Fruit fly (Drosophila melanogaster) whole organism, embryonic: ENCODE measurements around the gene Tsp5D.

Source experiments
- CG10209 ChIP-seq: fragments of 200-800 bp; sonication (Bioruptor generic); optimal IDR thresholded peaks from 3 replicates; lab custom pipeline; 2017; ENCODE audit warnings: missing biosample characterization, mild to moderate bottlenecking, missing genetic modification characterization, missing genetic modification reagents
- CG10979 ChIP-seq: fragments of 200-800 bp; sonication (Bioruptor generic); optimal IDR thresholded peaks from 2 replicates; lab custom pipeline; 2018; ENCODE audit warnings: missing biosample characterization, mild to moderate bottlenecking, missing genetic modification characterization, moderate library complexity
- CG11723 ChIP-seq: fragments of 200-800 bp; sonication (Bioruptor generic); optimal IDR thresholded peaks from 2 replicates; lab custom pipeline; 2017; ENCODE audit warnings: missing biosample characterization, mild to moderate bottlenecking, missing genetic modification characterization
- CG12769 ChIP-seq: fragments of 200-800 bp; sonication (Bioruptor generic); optimal IDR thresholded peaks from 2 replicates; lab custom pipeline; 2019; ENCODE audit warnings: missing biosample characterization, mild to moderate bottlenecking, missing genetic modification characterization, moderate library complexity
- CG13296 ChIP-seq: fragments of 200-800 bp; sonication (Bioruptor generic); optimal IDR thresholded peaks from 3 replicates; lab custom pipeline; 2018; ENCODE audit warnings: missing biosample characterization, mild to moderate bottlenecking, missing genetic modification characterization
- CG13775 ChIP-seq: fragments of 200-800 bp; sonication (Bioruptor generic); optimal IDR thresholded peaks from 3 replicates; lab custom pipeline; 2017; ENCODE audit warnings: missing biosample characterization, mild to moderate bottlenecking, missing genetic modification characterization
- CG14050 ChIP-seq: fragments of 200-800 bp; sonication (Bioruptor generic); IDR thresholded peaks from 3 replicates; pipeline ENCODE4 v1.3.6; 2022; ENCODE audit warnings: missing biosample characterization, missing genetic modification characterization
- CG14667 ChIP-seq: fragments of 200-800 bp; sonication (Bioruptor generic); IDR thresholded peaks from 2 replicates; pipeline ENCODE4 v1.3.6; 2022; ENCODE audit warnings: missing biosample characterization, missing genetic modification characterization
- CG14710 ChIP-seq: fragments of 200-800 bp; sonication (Bioruptor generic); optimal IDR thresholded peaks from 3 replicates; lab custom pipeline; 2019; ENCODE audit warnings: missing biosample characterization, mild to moderate bottlenecking, missing genetic modification characterization, moderate library complexity
- CG1602 ChIP-seq: fragments of 200-800 bp; sonication (Bioruptor generic); optimal IDR thresholded peaks from 3 replicates; lab custom pipeline; 2016; ENCODE audit warnings: missing biosample characterization, missing genetic modification characterization
- CG17359 ChIP-seq: fragments of 200-800 bp; sonication (Bioruptor generic); optimal IDR thresholded peaks from 3 replicates; lab custom pipeline; 2018; ENCODE audit warnings: missing biosample characterization, mild to moderate bottlenecking, missing genetic modification characterization, moderate library complexity
- CG17912 ChIP-seq: fragments of 200-800 bp; sonication (Bioruptor generic); optimal IDR thresholded peaks from 2 replicates; lab custom pipeline; 2018; ENCODE audit warnings: missing biosample characterization, mild to moderate bottlenecking, missing genetic modification characterization
- CG2129 ChIP-seq: fragments of 200-800 bp; sonication (Bioruptor generic); IDR thresholded peaks from 2 replicates; pipeline ENCODE4 v1.3.6; 2022; ENCODE audit warnings: missing biosample characterization, missing genetic modification characterization; ENCODE audit not compliant: partially characterized antibody
- CG3281 ChIP-seq: fragments of 200-800 bp; sonication (Bioruptor generic); optimal IDR thresholded peaks from 3 replicates; lab custom pipeline; 2017; ENCODE audit warnings: missing biosample characterization, mild to moderate bottlenecking, missing genetic modification characterization
- CG7271 ChIP-seq: fragments of 200-800 bp; sonication (Bioruptor generic); optimal IDR thresholded peaks from 2 replicates; lab custom pipeline; 2018; ENCODE audit warnings: missing biosample characterization, mild to moderate bottlenecking, missing genetic modification characterization, moderate library complexity
- CG7745 ChIP-seq: fragments of 200-800 bp; sonication (Bioruptor generic); optimal IDR thresholded peaks from 2 replicates; lab custom pipeline; 2018; ENCODE audit warnings: missing biosample characterization, mild to moderate bottlenecking, missing genetic modification characterization, moderate library complexity
- CG9609 ChIP-seq: fragments of 200-800 bp; sonication (Bioruptor generic); optimal IDR thresholded peaks from 3 replicates; lab custom pipeline; 2016; ENCODE audit warnings: missing biosample characterization, missing genetic modification characterization
- Dll ChIP-seq: fragments of 200-800 bp; sonication (Bioruptor generic); IDR thresholded peaks from 4 replicates; pipeline ENCODE4 v1.3.6; 2022; ENCODE audit warnings: missing biosample characterization, missing genetic modification characterization; ENCODE audit not compliant: partially characterized antibody
- E2f1 ChIP-seq: fragments of 200-800 bp; sonication (Bioruptor generic); IDR thresholded peaks from 2 replicates; pipeline ENCODE4 v1.3.6; 2022; ENCODE audit warnings: missing biosample characterization, missing genetic modification characterization
- Elba2 ChIP-seq: fragments of 200-800 bp; sonication (Bioruptor generic); optimal IDR thresholded peaks from 3 replicates; lab custom pipeline; 2016; ENCODE audit warnings: missing biosample characterization, missing genetic modification characterization
- HLH3B ChIP-seq: fragments of 200-800 bp; sonication (Bioruptor generic); IDR thresholded peaks from 2 replicates; pipeline ENCODE4 v1.3.6; 2022; ENCODE audit warnings: missing biosample characterization, missing genetic modification characterization
- HmgD ChIP-seq: fragments of 200-800 bp; sonication (Bioruptor generic); optimal IDR thresholded peaks from 3 replicates; lab custom pipeline; 2016; ENCODE audit warnings: missing biosample characterization, missing genetic modification characterization
- Hmr ChIP-seq: fragments of 200-800 bp; sonication (Bioruptor generic); optimal IDR thresholded peaks from 3 replicates; lab custom pipeline; 2017; ENCODE audit warnings: mild to moderate bottlenecking, missing biosample characterization, missing genetic modification reagents, missing genetic modification characterization
- Lpt ChIP-seq: fragments of >200 bp; optimal IDR thresholded peaks from 2 replicates; lab custom pipeline; 2018; ENCODE audit warnings: missing biosample characterization, missing genetic modification characterization
- Mad ChIP-seq: fragments of 200-800 bp; sonication (Bioruptor generic); optimal IDR thresholded peaks from 2 replicates; lab custom pipeline; 2016; ENCODE audit warnings: missing biosample characterization, missing genetic modification characterization
- Nf-YA ChIP-seq: fragments of 200-800 bp; sonication (Bioruptor generic); IDR thresholded peaks from 2 replicates; pipeline ENCODE4 v1.3.6; 2022; ENCODE audit warnings: missing biosample characterization, missing genetic modification characterization
- Oaz ChIP-seq: fragments of 200-800 bp; sonication (Bioruptor generic); IDR thresholded peaks from 2 replicates; pipeline ENCODE4 v1.3.6; 2022; ENCODE audit warnings: missing biosample characterization, missing genetic modification characterization
- Pdp1 ChIP-seq, 2 experiments: fragments of 200-800 bp; sonication (Bioruptor generic); optimal IDR thresholded peaks; 3 replicates each; lab custom pipeline; 2016; ENCODE audit warnings: missing biosample characterization in 2 of 2, missing genetic modification characterization in 2 of 2, mild to moderate bottlenecking in 1 of 2, moderate library complexity in 1 of 2
- Rfx ChIP-seq: fragments of 200-800 bp; sonication (Bioruptor generic); IDR thresholded peaks from 2 replicates; pipeline ENCODE4 v1.3.6; 2022; ENCODE audit warnings: missing biosample characterization, missing genetic modification characterization
- Rx ChIP-seq: fragments of 200-800 bp; sonication (Bioruptor generic); IDR thresholded peaks from 2 replicates; pipeline ENCODE4 v1.3.6; 2022; ENCODE audit warnings: missing biosample characterization, missing genetic modification characterization
- Side ChIP-seq: fragments of 200-800 bp; sonication (Bioruptor generic); optimal IDR thresholded peaks from 2 replicates; lab custom pipeline; 2016; ENCODE audit warnings: missing biosample characterization, missing genetic modification characterization
- Vsx1 ChIP-seq: fragments of 200-800 bp; sonication (Bioruptor generic); optimal IDR thresholded peaks from 2 replicates; lab custom pipeline; 2017; ENCODE audit warnings: missing biosample characterization, mild to moderate bottlenecking, missing genetic modification characterization, missing genetic modification reagents
- ac ChIP-seq: fragments of 200-800 bp; sonication (Bioruptor generic); optimal IDR thresholded peaks from 3 replicates; lab custom pipeline; 2017; ENCODE audit warnings: missing biosample characterization, mild to moderate bottlenecking, missing genetic modification characterization
- ash1 ChIP-seq: fragments of 200-800 bp; sonication (Bioruptor generic); optimal IDR thresholded peaks from 2 replicates; lab custom pipeline; 2018; ENCODE audit warnings: missing biosample characterization, mild to moderate bottlenecking, missing genetic modification characterization
- az2 ChIP-seq: fragments of 200-800 bp; sonication (Bioruptor generic); optimal IDR thresholded peaks from 3 replicates; lab custom pipeline; 2016; ENCODE audit warnings: missing biosample characterization, missing genetic modification characterization
- bigmax ChIP-seq: fragments of 200-800 bp; sonication (Bioruptor generic); optimal IDR thresholded peaks from 2 replicates; lab custom pipeline; 2018; ENCODE audit warnings: missing biosample characterization, mild to moderate bottlenecking, missing genetic modification characterization
- crc ChIP-seq: fragments of 200-800 bp; sonication (Bioruptor generic); optimal IDR thresholded peaks from 2 replicates; lab custom pipeline; 2016; ENCODE audit warnings: missing biosample characterization, missing genetic modification characterization
- dan ChIP-seq: fragments of 200-800 bp; sonication (Bioruptor generic); IDR thresholded peaks from 2 replicates; pipeline ENCODE4 v1.3.6; 2022; ENCODE audit warnings: missing biosample characterization, missing genetic modification characterization
- dpn ChIP-seq, 2 experiments: fragments of 200-800 bp; sonication (Bioruptor generic); optimal IDR thresholded peaks; 3 replicates each; lab custom pipeline; 2016; ENCODE audit warnings: missing biosample characterization in 2 of 2, missing genetic modification characterization in 2 of 2
- ems ChIP-seq: fragments of 200-800 bp; sonication (Bioruptor generic); optimal IDR thresholded peaks from 3 replicates; lab custom pipeline; 2016; ENCODE audit warnings: missing biosample characterization, missing genetic modification characterization
- gfzf ChIP-seq: fragments of 200-800 bp; sonication (Bioruptor generic); optimal IDR thresholded peaks from 2 replicates; lab custom pipeline; 2016; ENCODE audit warnings: missing biosample characterization, mild to moderate bottlenecking, missing genetic modification characterization, moderate library complexity
- grn ChIP-seq: fragments of 200-800 bp; sonication (Bioruptor generic); optimal IDR thresholded peaks from 3 replicates; lab custom pipeline; 2017; ENCODE audit warnings: missing biosample characterization, missing genetic modification characterization
- ham ChIP-seq: fragments of 200-800 bp; sonication (Bioruptor generic); IDR thresholded peaks from 2 replicates; pipeline ENCODE4 v1.3.6; 2022; ENCODE audit warnings: missing biosample characterization, missing genetic modification characterization
- kah ChIP-seq: fragments of 200-800 bp; sonication (Bioruptor generic); optimal IDR thresholded peaks from 2 replicates; lab custom pipeline; 2018; ENCODE audit warnings: missing biosample characterization, mild to moderate bottlenecking, missing genetic modification characterization
- nom ChIP-seq: fragments of 200-800 bp; sonication (Bioruptor generic); optimal IDR thresholded peaks from 2 replicates; lab custom pipeline; 2017; ENCODE audit warnings: missing biosample characterization, missing genetic modification characterization, mild to moderate bottlenecking, moderate library complexity, missing genetic modification reagents
- pho ChIP-seq: fragments of 200-800 bp; sonication (Bioruptor generic); optimal IDR thresholded peaks from 2 replicates; lab custom pipeline; 2016; ENCODE audit warnings: missing biosample characterization, missing genetic modification characterization
- pita ChIP-seq: fragments of 200-800 bp; sonication (Bioruptor generic); optimal IDR thresholded peaks from 2 replicates; lab custom pipeline; 2017; ENCODE audit warnings: missing biosample characterization, mild to moderate bottlenecking, missing genetic modification characterization
- scrt ChIP-seq: fragments of 200-800 bp; sonication (Bioruptor generic); optimal IDR thresholded peaks from 2 replicates; lab custom pipeline; 2018; ENCODE audit warnings: missing biosample characterization, mild to moderate bottlenecking, missing genetic modification characterization, moderate library complexity
- sd ChIP-seq: fragments of 200-800 bp; sonication (Bioruptor generic); optimal IDR thresholded peaks from 3 replicates; lab custom pipeline; 2018; ENCODE audit warnings: missing biosample characterization, mild to moderate bottlenecking, missing genetic modification characterization, moderate library complexity
- sima ChIP-seq: fragments of 200-800 bp; sonication (Bioruptor generic); optimal IDR thresholded peaks from 2 replicates; lab custom pipeline; 2016; ENCODE audit warnings: missing biosample characterization, missing genetic modification characterization
- zen ChIP-seq: fragments of 200-800 bp; sonication (Bioruptor generic); optimal IDR thresholded peaks from 3 replicates; lab custom pipeline; 2018; ENCODE audit warnings: missing biosample characterization, mild to moderate bottlenecking, missing genetic modification characterization, moderate library complexity

The Tsp5D gene

DNA sequence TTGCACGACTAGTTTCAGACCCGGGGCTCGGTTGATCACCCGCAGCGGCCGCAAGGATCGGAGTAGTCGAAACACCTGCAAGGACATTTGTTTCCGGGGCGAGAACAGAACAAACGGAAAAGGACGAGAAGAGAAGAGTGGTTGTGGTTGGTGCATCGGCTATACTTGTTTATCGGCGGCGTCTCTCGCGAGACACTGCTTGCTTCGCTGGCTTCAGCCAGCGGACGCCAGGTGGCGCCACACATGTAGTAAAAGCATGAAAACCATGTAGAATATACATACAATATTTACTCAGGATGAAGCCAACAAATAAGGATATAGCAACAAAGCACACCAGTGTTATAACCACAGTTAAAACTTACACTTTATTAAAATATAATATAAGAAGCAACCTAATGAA is 35.2 kb upstream of the Tsp5D start (continued):
- no peak for TF ChIP-seq Vsx1 (GFP tag; lab: Kevin White, UChicago)
- peak; percentile 26 for TF ChIP-seq CG1602 (GFP tag; lab: Kevin White, UChicago)
- TF ChIP-seq ham (GFP tag; lab: Robert Waterston, UW) = no peak
- no peak for TF ChIP-seq kah (GFP tag; lab: Kevin White, UChicago)
- TF ChIP-seq scrt (GFP tag; lab: Kevin White, UChicago) = no peak
- no peak for TF ChIP-seq nom (GFP tag; lab: Kevin White, UChicago)
- peak in 1 of 2 experiments; percentile 40 for TF ChIP-seq Pdp1 (GFP tag; optimal IDR thresholded peaks at IDR 0.05; lab: Kevin White, UChicago)
- TF ChIP-seq Mad (GFP tag; lab: Kevin White, UChicago) = peak; percentile 27
- no peak for TF ChIP-seq Side (GFP tag; lab: Kevin White, UChicago)
- peak; percentile 28 for TF ChIP-seq az2 (GFP tag; lab: Kevin White, UChicago)
- peak; percentile 5 for TF ChIP-seq CG10209 (GFP tag; lab: Kevin White, UChicago)
- TF ChIP-seq Nf-YA (GFP tag; lab: Robert Waterston, UW) = no peak
- peak; percentile 47; the same call in 2 of the 3 replicates for TF ChIP-seq CG14050 (GFP tag; lab: Robert Waterston, UW)
- peak; percentile 38 for TF ChIP-seq CG10979
- no peak for TF ChIP-seq CG7271 (tag; lab: Kevin White, UChicago)
- no peak for TF ChIP-seq CG12769 (tag; lab: Kevin White, UChicago)
- TF ChIP-seq CG3281 (GFP tag; lab: Kevin White, UChicago) = no peak
- peak; percentile 49; the same call in 1 of the 2 replicates for TF ChIP-seq HLH3B
- no peak for TF ChIP-seq bigmax (GFP tag; lab: Kevin White, UChicago)
- TF ChIP-seq ems (GFP tag; lab: Kevin White, UChicago) = no peak
- TF ChIP-seq HmgD = peak; percentile 57
- TF ChIP-seq pita (GFP tag; lab: Kevin White, UChicago) = peak; percentile 64
- TF ChIP-seq CG14667 (GFP tag; lab: Robert Waterston, UW) = peak; percentile 29; the same call in 1 of the 2 replicates
- TF ChIP-seq zen (tag; lab: Kevin White, UChicago) = peak; percentile 49
- 0 out of 2 replicates have a peak, but pooled peaks have one; percentile 37 for TF ChIP-seq Oaz
- TF ChIP-seq ac (GFP tag; lab: Kevin White, UChicago) = no peak
- TF ChIP-seq gfzf = no peak
- TF ChIP-seq CG17359 (tag; lab: Kevin White, UChicago) = no peak
- TF ChIP-seq Hmr = peak; percentile 49
- TF ChIP-seq Rfx (GFP tag; lab: Robert Waterston, UW) = peak; percentile 86
- peak; percentile 20 for TF ChIP-seq CG14710 (tag; lab: Kevin White, UChicago)
- TF ChIP-seq E2f1 (GFP tag; lab: Robert Waterston, UW) = peak; percentile 37; the same call in 1 of the 2 replicates
- TF ChIP-seq dpn (GFP tag; optimal IDR thresholded peaks at IDR 0.05; lab: Kevin White, UChicago) = peak; percentile 22 to 43
- no peak for TF ChIP-seq Lpt (GFP tag; lab: Kevin White, UChicago)
- TF ChIP-seq sd = no peak
- peak; percentile 24; the same call in 1 of the 2 replicates for TF ChIP-seq Rx (GFP tag; lab: Robert Waterston, UW)
- no peak for TF ChIP-seq Elba2 (GFP tag; lab: Kevin White, UChicago)
- TF ChIP-seq grn (GFP tag; lab: Kevin White, UChicago) = no peak
- no peak for TF ChIP-seq CG13296 (GFP tag; lab: Kevin White, UChicago)
- no peak for TF ChIP-seq CG11723 (GFP tag; lab: Kevin White, UChicago)
- no peak for TF ChIP-seq pho (GFP tag; lab: Kevin White, UChicago)
- TF ChIP-seq CG13775 (GFP tag; lab: Kevin White, UChicago) = peak; percentile 34
- peak; percentile 31 for TF ChIP-seq CG9609 (GFP tag; lab: Kevin White, UChicago)
- TF ChIP-seq sima = no peak
- TF ChIP-seq dan (GFP tag; lab: Robert Waterston, UW) = no peak
- TF ChIP-seq CG2129 = no peak
- no peak for TF ChIP-seq crc (GFP tag; lab: Kevin White, UChicago)
- TF ChIP-seq CG17912 (GFP tag; lab: Kevin White, UChicago) = no peak
- no peak for TF ChIP-seq CG7745 (tag; lab: Kevin White, UChicago)
- TF ChIP-seq ash1 (GFP tag; lab: Kevin White, UChicago) = no peak
- TF ChIP-seq Dll (GFP tag; lab: Robert Waterston, UW) = no peak
